Worm (Caenorhabditis elegans) whole organism, L2 larva: ENCODE data around the gene ZK154.6.
A peak's percentile ranks its signal among the peaks of the same experiment; 100 is the strongest.

ENCODE experiments used
- C34F6.9 ChIP-seq: fragments of 150-350 bp; optimal IDR thresholded peaks from 2 replicates; lab custom pipeline; 2014; ENCODE audit warnings: missing biosample characterization, missing genetic modification characterization
- F13H6.1 ChIP-seq: sonication (generic microtip); optimal IDR thresholded peaks from 2 replicates; lab custom pipeline; 2016; ENCODE audit warnings: missing genetic modification characterization, missing compliant biosample characterization
- R02D3.7 ChIP-seq: fragments of 150-350 bp; optimal IDR thresholded peaks from 2 replicates; lab custom pipeline; 2014; ENCODE audit warnings: missing biosample characterization, missing genetic modification characterization
- Y55F3AM.14 ChIP-seq: fragments of 200-800 bp; sonication (Bioruptor generic); optimal IDR thresholded peaks from 2 replicates; lab custom pipeline; 2018; ENCODE audit warnings: mild to moderate bottlenecking, missing genetic modification characterization, missing compliant biosample characterization
- ZK546.5 ChIP-seq: sonication (generic microtip); optimal IDR thresholded peaks from 2 replicates; lab custom pipeline; 2017; ENCODE audit warnings: missing biosample characterization, missing genetic modification characterization
- alr-1 ChIP-seq: fragments of 150-350 bp; optimal IDR thresholded peaks from 2 replicates; lab custom pipeline; 2014; ENCODE audit warnings: missing biosample characterization, missing genetic modification characterization
- aly-2 ChIP-seq: fragments of 150-350 bp; optimal IDR thresholded peaks from 2 replicates; lab custom pipeline; 2014; ENCODE audit warnings: missing biosample characterization, missing genetic modification characterization
- ama-1 ChIP-seq: fragments of 150-350 bp; optimal IDR thresholded peaks from 2 replicates; lab custom pipeline; 2018; ENCODE audit warnings: inconsistent platforms
- blmp-1 ChIP-seq: sonication (generic microtip); optimal IDR thresholded peaks from 2 replicates; lab custom pipeline; 2017; ENCODE audit warnings: missing genetic modification characterization, mild to moderate bottlenecking, missing compliant biosample characterization, antibody characterized with exemption, moderate library complexity; ENCODE audit not compliant: insufficient read depth
- ceh-16 ChIP-seq: fragments of 150-350 bp; optimal IDR thresholded peaks from 2 replicates; lab custom pipeline; 2014; ENCODE audit warnings: missing biosample characterization, missing genetic modification characterization
- ceh-82 ChIP-seq: fragments of 150-350 bp; optimal IDR thresholded peaks from 2 replicates; lab custom pipeline; 2014; ENCODE audit warnings: missing biosample characterization, missing genetic modification characterization
- crh-2 ChIP-seq: sonication (generic microtip); optimal IDR thresholded peaks from 2 replicates; lab custom pipeline; 2017; ENCODE audit warnings: missing biosample characterization, missing genetic modification characterization
- dmd-4 ChIP-seq: sonication (generic microtip); optimal IDR thresholded peaks from 2 replicates; lab custom pipeline; 2017; ENCODE audit warnings: missing biosample characterization, missing genetic modification characterization
- egl-27 ChIP-seq: sonication (generic microtip); optimal IDR thresholded peaks from 3 replicates; lab custom pipeline; 2017; ENCODE audit warnings: missing biosample characterization, missing genetic modification reagents, missing genetic modification characterization
- elt-1 ChIP-seq: fragments of 150-350 bp; optimal IDR thresholded peaks from 2 replicates; lab custom pipeline; 2014; ENCODE audit warnings: missing biosample characterization, missing genetic modification characterization
- elt-3 ChIP-seq: sonication (generic microtip); optimal IDR thresholded peaks from 2 replicates; lab custom pipeline; 2017; ENCODE audit warnings: missing biosample characterization, missing genetic modification characterization
- fos-1 ChIP-seq: fragments of 150-350 bp; optimal IDR thresholded peaks from 2 replicates; lab custom pipeline; 2014; ENCODE audit warnings: missing biosample characterization, missing genetic modification characterization
- gmeb-1 ChIP-seq: fragments of 150-350 bp; optimal IDR thresholded peaks from 2 replicates; lab custom pipeline; 2014; ENCODE audit warnings: missing biosample characterization, missing genetic modification characterization
- lin-11 ChIP-seq: fragments of 150-350 bp; sonication (generic microtip); optimal IDR thresholded peaks from 2 replicates; lab custom pipeline; 2014; ENCODE audit warnings: missing biosample characterization, missing genetic modification characterization, inconsistent platforms, mixed read lengths
- lin-13 ChIP-seq: fragments of 150-350 bp; optimal IDR thresholded peaks from 2 replicates; lab custom pipeline; 2014; ENCODE audit warnings: missing biosample characterization, missing genetic modification reagents, missing genetic modification characterization
- lin-39 ChIP-seq: fragments of 150-350 bp; optimal IDR thresholded peaks from 2 replicates; lab custom pipeline; 2014; ENCODE audit warnings: missing biosample characterization, missing genetic modification reagents, missing genetic modification characterization
- lsy-2 ChIP-seq, 2 experiments: fragments of 150-350 bp in 1 of 2; sonication (generic microtip) in 1 of 2; optimal IDR thresholded peaks; 2 replicates each; lab custom pipeline; 2014 to 2017; ENCODE audit warnings: missing biosample characterization in 2 of 2, missing genetic modification characterization in 2 of 2
- mab-5 ChIP-seq: fragments of 150-350 bp; optimal IDR thresholded peaks from 2 replicates; lab custom pipeline; 2014; ENCODE audit warnings: missing biosample characterization, missing genetic modification characterization
- mbf-1 ChIP-seq: sonication (generic microtip); optimal IDR thresholded peaks from 2 replicates; lab custom pipeline; 2017; ENCODE audit warnings: missing biosample characterization, missing genetic modification characterization
- mdl-1 ChIP-seq, 2 experiments: fragments of 150-350 bp in 1 of 2; sonication (generic microtip) in 1 of 2; optimal IDR thresholded peaks; 2 replicates each; lab custom pipeline; 2017; ENCODE audit warnings: missing biosample characterization in 2 of 2, missing genetic modification characterization in 2 of 2
- nhr-10 ChIP-seq: sonication (generic microtip); optimal IDR thresholded peaks from 2 replicates; lab custom pipeline; 2017; ENCODE audit warnings: missing biosample characterization, missing genetic modification characterization
- nhr-11 ChIP-seq: fragments of 150-350 bp; optimal IDR thresholded peaks from 2 replicates; lab custom pipeline; 2014; ENCODE audit warnings: missing biosample characterization, missing genetic modification characterization
- nhr-12 ChIP-seq: fragments of 150-350 bp; optimal IDR thresholded peaks from 2 replicates; lab custom pipeline; 2014; ENCODE audit warnings: missing biosample characterization, missing genetic modification characterization
- nhr-129 ChIP-seq: fragments of 150-350 bp; optimal IDR thresholded peaks from 2 replicates; lab custom pipeline; 2014; ENCODE audit warnings: missing biosample characterization, missing genetic modification characterization
- nhr-21 ChIP-seq: fragments of 150-350 bp; optimal IDR thresholded peaks from 2 replicates; lab custom pipeline; 2014; ENCODE audit warnings: missing biosample characterization, missing genetic modification characterization
- nhr-23 ChIP-seq: fragments of 150-350 bp; optimal IDR thresholded peaks from 2 replicates; lab custom pipeline; 2014; ENCODE audit warnings: missing biosample characterization, missing genetic modification reagents, missing genetic modification characterization
- nhr-237 ChIP-seq: fragments of 150-350 bp; optimal IDR thresholded peaks from 2 replicates; lab custom pipeline; 2014; ENCODE audit warnings: missing biosample characterization, missing genetic modification characterization
- nhr-25 ChIP-seq: fragments of 150-350 bp; sonication (generic microtip); optimal IDR thresholded peaks from 3 replicates; lab custom pipeline; 2014; ENCODE audit warnings: missing biosample characterization, missing genetic modification characterization
- nhr-6 ChIP-seq: fragments of 150-350 bp; optimal IDR thresholded peaks from 2 replicates; lab custom pipeline; 2014; ENCODE audit warnings: missing biosample characterization, missing genetic modification characterization
- nhr-77 ChIP-seq: fragments of 150-350 bp; optimal IDR thresholded peaks from 2 replicates; lab custom pipeline; 2014; ENCODE audit warnings: missing biosample characterization, missing genetic modification characterization
- peb-1 ChIP-seq: fragments of 150-350 bp; optimal IDR thresholded peaks from 2 replicates; lab custom pipeline; 2014; ENCODE audit warnings: missing biosample characterization, missing genetic modification characterization
- sem-4 ChIP-seq: fragments of 150-350 bp; optimal IDR thresholded peaks from 2 replicates; lab custom pipeline; 2014; ENCODE audit warnings: missing biosample characterization, missing genetic modification reagents, missing genetic modification characterization
- skn-1 ChIP-seq: sonication (generic microtip); optimal IDR thresholded peaks from 2 replicates; lab custom pipeline; 2017; ENCODE audit warnings: missing biosample characterization, missing genetic modification characterization
- sma-3 ChIP-seq: sonication (generic microtip); optimal IDR thresholded peaks from 2 replicates; lab custom pipeline; 2016; ENCODE audit warnings: missing genetic modification reagents, missing genetic modification characterization, missing compliant biosample characterization
- sma-9 ChIP-seq, 2 experiments: fragments of 150-350 bp in 1 of 2; sonication (generic microtip) in 1 of 2; optimal IDR thresholded peaks; 2 replicates each; lab custom pipeline; 2014 to 2016; ENCODE audit warnings: missing genetic modification characterization in 2 of 2, mild to moderate bottlenecking in 1 of 2, missing biosample characterization in 1 of 2, missing compliant biosample characterization in 1 of 2, missing genetic modification reagents in 1 of 2, moderate library complexity in 1 of 2
- unc-39 ChIP-seq: fragments of 150-350 bp; optimal IDR thresholded peaks from 2 replicates; lab custom pipeline; 2014; ENCODE audit warnings: missing biosample characterization, missing genetic modification characterization
- unc-55 ChIP-seq: fragments of 150-350 bp; sonication (generic microtip); optimal IDR thresholded peaks from 3 replicates; lab custom pipeline; 2014; ENCODE audit warnings: missing biosample characterization, missing genetic modification reagents, missing genetic modification characterization
- unc-62 ChIP-seq: fragments of 150-350 bp; optimal IDR thresholded peaks from 2 replicates; lab custom pipeline; 2014; ENCODE audit warnings: missing biosample characterization, missing genetic modification reagents, missing genetic modification characterization
- zag-1 ChIP-seq: fragments of 150-350 bp; optimal IDR thresholded peaks from 2 replicates; lab custom pipeline; 2014; ENCODE audit warnings: missing biosample characterization, missing genetic modification characterization
- ztf-11 ChIP-seq: sonication (generic microtip); optimal IDR thresholded peaks from 2 replicates; lab custom pipeline; 2017; ENCODE audit warnings: missing biosample characterization, missing genetic modification characterization
- ztf-4 ChIP-seq: fragments of 150-350 bp; optimal IDR thresholded peaks from 2 replicates; lab custom pipeline; 2014; ENCODE audit warnings: missing biosample characterization, missing genetic modification characterization

Gene ZK154.6

ce11 chrX:7817555-7817954, 24.2 kb upstream of the ZK154.6 start:
- no peak for TF ChIP-seq nhr-12 (tag; lab: Kevin White, UChicago)
- TF ChIP-seq unc-55 (GFP tag; lab: Kevin White, UChicago) = no peak
- TF ChIP-seq mdl-1 (tag; optimal IDR thresholded peaks at IDR 0.05; lab: Kevin White, UChicago) = no peak
- TF ChIP-seq alr-1 (tag; lab: Kevin White, UChicago) = no peak
- TF ChIP-seq nhr-129 = no peak
- no peak for TF ChIP-seq nhr-10 (tag; lab: Kevin White, UChicago)
- no peak for TF ChIP-seq sem-4
- TF ChIP-seq nhr-11 = no peak
- TF ChIP-seq F13H6.1 (tag; lab: Kevin White, UChicago) = no peak

ce11 chrX:7816434-7816974, 23.1 kb upstream of the ZK154.6 start, which contains the start of the genes sek-1 and R03G5.6:
Gene sek-1 (plus strand): TSS chrX:7816734.
Gene R03G5.6 (minus strand): TSS chrX:7816924.
- TF ChIP-seq peb-1 (tag; lab: Kevin White, UChicago) (no peak), lin-11 (tag; lab: Kevin White, UChicago) (no peak), nhr-77 (tag; lab: Kevin White, UChicago) (no peak)
- TF ChIP-seq, all 48 proteins: peak for 0

DNA sequence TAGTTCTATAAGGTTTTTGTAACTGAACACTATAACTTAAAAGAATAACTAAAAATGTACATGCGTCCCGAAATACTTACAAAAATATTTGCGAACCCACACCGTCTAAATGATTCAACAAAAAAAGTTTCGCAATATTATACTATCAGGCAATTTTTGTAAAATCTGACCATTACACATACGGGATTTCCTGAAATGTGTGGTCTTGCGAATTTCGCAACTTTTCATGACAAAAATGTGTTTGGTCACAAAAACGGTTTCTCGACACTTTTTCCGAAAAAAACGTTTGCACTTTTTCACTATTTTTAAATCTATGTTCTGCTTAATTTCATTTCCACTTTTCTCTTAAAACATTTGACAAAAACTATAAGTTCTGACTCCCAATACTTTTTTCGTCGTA, 21.9 kb upstream of the ZK154.6 start:
- TF ChIP-seq aly-2 (no peak), ztf-4 (tag; lab: Kevin White, UChicago) (no peak), C34F6.9 (tag; lab: Kevin White, UChicago) (no peak), nhr-6 (no peak), ztf-11 (tag; lab: Kevin White, UChicago) (no peak)

DNA sequence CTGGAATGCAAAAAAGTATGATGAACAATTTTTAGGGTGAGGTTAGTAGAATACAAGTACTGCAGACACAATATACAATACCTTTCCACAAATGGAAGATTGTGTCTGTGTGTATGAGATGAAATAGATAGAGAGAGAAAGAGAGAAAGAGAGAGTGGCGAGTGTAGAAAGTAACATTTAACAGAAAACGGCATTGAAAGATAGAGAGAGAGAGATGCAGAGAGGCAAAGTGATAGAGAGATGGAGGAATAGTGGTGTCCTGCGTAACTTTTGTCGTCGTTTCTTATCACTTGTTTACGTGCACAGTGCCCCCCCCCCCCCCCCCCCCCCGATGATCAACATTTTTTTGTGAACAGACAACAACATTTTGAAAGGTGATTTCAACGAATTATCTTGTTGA, 21.4 kb upstream of the ZK154.6 start:
- no peak for TF ChIP-seq R02D3.7 (tag; lab: Kevin White, UChicago)
- no peak for TF ChIP-seq ama-1 (lab: Kevin White, UChicago)
- no peak for TF ChIP-seq nhr-23 (tag; lab: Kevin White, UChicago)
- peak; percentile 37 for TF ChIP-seq F13H6.1 (tag; lab: Kevin White, UChicago)
- no peak for TF ChIP-seq peb-1 (tag; lab: Kevin White, UChicago)
- no peak for TF ChIP-seq nhr-237 (tag; lab: Kevin White, UChicago)
- no peak for TF ChIP-seq nhr-77 (tag; lab: Kevin White, UChicago)
- TF ChIP-seq mbf-1 (tag; lab: Kevin White, UChicago) = no peak
- TF ChIP-seq unc-62 (GFP tag; lab: Kevin White, UChicago) = no peak
- no peak for TF ChIP-seq unc-39 (tag; lab: Kevin White, UChicago)
- TF ChIP-seq mdl-1 (tag; optimal IDR thresholded peaks at IDR 0.05; lab: Kevin White, UChicago) = no peak
- peak; percentile 46 for TF ChIP-seq crh-2 (tag; lab: Kevin White, UChicago)
- no peak for TF ChIP-seq nhr-12 (tag; lab: Kevin White, UChicago)
- TF ChIP-seq ceh-16 (tag; lab: Kevin White, UChicago) = no peak
- peak; percentile 3 for TF ChIP-seq egl-27 (tag; lab: Kevin White, UChicago)
- peak; percentile 25 for TF ChIP-seq nhr-21 (tag; lab: Kevin White, UChicago)
- TF ChIP-seq lsy-2 (tag; optimal IDR thresholded peaks at IDR 0.05; lab: Kevin White, UChicago) = peak in 1 of 2 experiments; percentile 10
- TF ChIP-seq ztf-4 (tag; lab: Kevin White, UChicago) = peak; percentile 15
- no peak for TF ChIP-seq alr-1 (tag; lab: Kevin White, UChicago)
- TF ChIP-seq elt-1 = no peak
- TF ChIP-seq blmp-1 (tag; lab: Kevin White, UChicago) = peak; percentile 68
- TF ChIP-seq ztf-11 (tag; lab: Kevin White, UChicago) = no peak
- peak; percentile 47 for TF ChIP-seq nhr-129
- TF ChIP-seq lin-13 (GFP tag; lab: Kevin White, UChicago) = no peak
- TF ChIP-seq sma-3 (GFP tag; lab: Kevin White, UChicago) = peak; percentile 67
- no peak for TF ChIP-seq lin-39 (tag; lab: Kevin White, UChicago)
- TF ChIP-seq C34F6.9 (tag; lab: Kevin White, UChicago) = peak; percentile 39
- TF ChIP-seq dmd-4 (tag; lab: Kevin White, UChicago) = no peak
- no peak for TF ChIP-seq nhr-11
- no peak for TF ChIP-seq nhr-10 (tag; lab: Kevin White, UChicago)
- TF ChIP-seq mab-5 (tag; lab: Kevin White, UChicago) = no peak
- TF ChIP-seq aly-2 = no peak
- TF ChIP-seq nhr-25 = peak; percentile 65
- TF ChIP-seq ZK546.5 (tag; lab: Kevin White, UChicago) = no peak
- TF ChIP-seq unc-55 (GFP tag; lab: Kevin White, UChicago) = peak; percentile 35
- no peak for TF ChIP-seq lin-11 (tag; lab: Kevin White, UChicago)
- TF ChIP-seq fos-1 (tag; lab: Kevin White, UChicago) = peak; percentile 72
- TF ChIP-seq gmeb-1 (tag; lab: Kevin White, UChicago) = peak; percentile 48
- no peak for TF ChIP-seq skn-1 (tag; lab: Kevin White, UChicago)
- no peak for TF ChIP-seq ceh-82 (tag; lab: Kevin White, UChicago)
- peak; percentile 75 for TF ChIP-seq sma-9 (GFP tag; optimal IDR thresholded peaks at IDR 0.05; lab: Kevin White, UChicago)
- no peak for TF ChIP-seq sma-9 (tag; optimal IDR thresholded peaks at IDR 0.05; lab: Kevin White, UChicago)
- no peak for TF ChIP-seq Y55F3AM.14 (GFP tag; lab: Kevin White, UChicago)
- TF ChIP-seq zag-1 (tag; lab: Kevin White, UChicago) = no peak
- no peak for TF ChIP-seq elt-3 (tag; lab: Kevin White, UChicago)
